Fruit fly (Drosophila melanogaster) whole organism, prepupa: ENCODE data around the gene Set.

Source experiments
- CG34406 ChIP-seq: fragments of 200-800 bp; sonication (Bioruptor generic); optimal IDR thresholded peaks from 3 replicates; lab custom pipeline; 2016; ENCODE audit warnings: missing biosample characterization, missing genetic modification characterization
- CG9139 ChIP-seq: fragments of 200-800 bp; sonication (Bioruptor generic); optimal IDR thresholded peaks from 3 replicates; lab custom pipeline; 2017; ENCODE audit warnings: missing biosample characterization, mild to moderate bottlenecking, missing genetic modification characterization
- Eip75B ChIP-seq: fragments of 200-800 bp; sonication (Bioruptor generic); optimal IDR thresholded peaks from 3 replicates; lab custom pipeline; 2016; ENCODE audit warnings: missing biosample characterization, missing genetic modification characterization
- Eip93F ChIP-seq: fragments of 200-800 bp; sonication (Bioruptor generic); optimal IDR thresholded peaks from 2 replicates; lab custom pipeline; 2016; ENCODE audit warnings: missing biosample characterization, mild to moderate bottlenecking, missing genetic modification characterization
- Sox102F ChIP-seq: fragments of 200-800 bp; sonication (Bioruptor generic); optimal IDR thresholded peaks from 2 replicates; lab custom pipeline; 2016; ENCODE audit warnings: missing biosample characterization, mild to moderate bottlenecking, missing genetic modification characterization
- acj6 ChIP-seq: fragments of 200-800 bp; sonication (Bioruptor generic); optimal IDR thresholded peaks from 3 replicates; lab custom pipeline; 2016; ENCODE audit warnings: missing biosample characterization, missing genetic modification characterization
- eg ChIP-seq: fragments of 200-800 bp; sonication (Bioruptor generic); IDR thresholded peaks from 3 replicates; pipeline ENCODE4 v1.3.6; 2022; ENCODE audit warnings: missing biosample characterization, missing genetic modification characterization

dm6 chr3R:15246601-15247000, 16.8 kb upstream of the Set start:
- TF ChIP-seq eg (no peak), CG9139 (GFP tag; lab: Kevin White, UChicago) (no peak), Sox102F (GFP tag; lab: Kevin White, UChicago) (peak; percentile 2), Eip93F (GFP tag; lab: Kevin White, UChicago) (no peak), Eip75B (no peak), acj6 (no peak), CG34406 (no peak)
